Fruit fly (Drosophila melanogaster): Measurements from ENCODE around the gene CG34334.

Gene CG34334

DNA sequence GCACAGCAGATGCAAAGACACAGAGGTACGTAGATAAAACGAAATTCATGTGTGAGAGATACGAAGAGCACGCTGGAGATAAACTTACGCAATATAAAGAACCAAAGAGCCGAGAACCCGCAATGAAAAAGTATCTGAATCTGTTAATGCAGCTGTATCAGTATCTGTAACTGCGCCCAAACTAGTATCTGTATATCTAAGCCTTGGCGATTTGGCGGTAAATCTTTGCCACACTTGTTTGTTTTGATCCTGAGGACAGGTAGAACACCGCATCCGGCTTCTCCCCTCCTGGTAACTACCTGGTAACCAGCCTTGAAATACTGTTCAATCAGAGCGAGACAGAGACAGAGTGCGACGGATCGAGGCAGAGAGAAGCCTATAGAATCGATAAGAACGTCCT lies 36.2 kb upstream of the CG34334 start:
- TF ChIP-seq jim (GFP tag; optimal IDR thresholded peaks at IDR 0.05) (no peak), fru (GFP tag; optimal IDR thresholded peaks at IDR 0.05) (no peak), Rel (GFP tag; optimal IDR thresholded peaks at IDR 0.05) (no peak), Rel (tag; optimal IDR thresholded peaks at IDR 0.05) (no peak), Hnf4 (GFP tag; optimal IDR thresholded peaks at IDR 0.05) (no peak), lola (GFP tag; optimal IDR thresholded peaks at IDR 0.05) (no peak), tai (GFP tag; optimal IDR thresholded peaks at IDR 0.05) (no peak), OdsH (GFP tag; optimal IDR thresholded peaks at IDR 0.05) (no peak), Dfd (GFP tag; optimal IDR thresholded peaks at IDR 0.05) (no peak), Abd-B (GFP tag; optimal IDR thresholded peaks at IDR 0.05) (no peak), Myc (optimal IDR thresholded peaks at IDR 0.05) (no peak), dmrt93B (GFP tag; optimal IDR thresholded peaks at IDR 0.05) (no peak), brk (GFP tag; optimal IDR thresholded peaks at IDR 0.05) (no peak), Vsx2 (GFP tag; optimal IDR thresholded peaks at IDR 0.05; ENCODE audit: partially characterized antibody) (no peak), sage (GFP tag; optimal IDR thresholded peaks at IDR 0.05) (no peak), pan (optimal IDR thresholded peaks at IDR 0.05) (no peak), dl (GFP tag; optimal IDR thresholded peaks at IDR 0.05; ENCODE audit: insufficient read depth in 1 of 2, partially characterized antibody in 2 of 2) (no peak)

DNA sequence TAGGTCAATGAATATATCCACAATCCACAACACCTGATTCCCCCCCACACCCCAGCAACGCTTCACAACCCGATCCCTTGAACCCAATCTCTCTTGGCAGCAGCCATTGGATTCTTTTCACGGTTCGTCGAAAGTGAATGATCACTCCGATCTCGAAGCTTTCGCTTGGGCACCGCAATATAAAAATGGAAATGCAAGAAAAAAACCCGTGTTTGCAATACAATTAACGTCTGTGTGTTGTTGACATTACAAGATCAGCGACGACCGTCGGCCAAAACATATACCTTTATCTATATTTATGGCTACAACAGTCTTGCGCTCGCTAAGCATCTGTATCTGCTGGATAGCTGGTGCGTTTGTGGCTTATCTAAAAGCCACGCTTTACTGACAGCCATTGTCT lies 35.3 kb upstream of the CG34334 start:
- no peak for TF ChIP-seq Jra (GFP tag; optimal IDR thresholded peaks at IDR 0.05)
- no peak for TF ChIP-seq sage (GFP tag; optimal IDR thresholded peaks at IDR 0.05)
- no peak for TF ChIP-seq Hr78 (GFP tag; optimal IDR thresholded peaks at IDR 0.05)
- no peak for TF ChIP-seq Abd-B (GFP tag; optimal IDR thresholded peaks at IDR 0.05)
- TF ChIP-seq CG32264 (GFP tag; optimal IDR thresholded peaks at IDR 0.05): no peak
- no peak for TF ChIP-seq GATAd (GFP tag; optimal IDR thresholded peaks at IDR 0.05)
- no peak for TF ChIP-seq dmrt93B (GFP tag; optimal IDR thresholded peaks at IDR 0.05)

DNA sequence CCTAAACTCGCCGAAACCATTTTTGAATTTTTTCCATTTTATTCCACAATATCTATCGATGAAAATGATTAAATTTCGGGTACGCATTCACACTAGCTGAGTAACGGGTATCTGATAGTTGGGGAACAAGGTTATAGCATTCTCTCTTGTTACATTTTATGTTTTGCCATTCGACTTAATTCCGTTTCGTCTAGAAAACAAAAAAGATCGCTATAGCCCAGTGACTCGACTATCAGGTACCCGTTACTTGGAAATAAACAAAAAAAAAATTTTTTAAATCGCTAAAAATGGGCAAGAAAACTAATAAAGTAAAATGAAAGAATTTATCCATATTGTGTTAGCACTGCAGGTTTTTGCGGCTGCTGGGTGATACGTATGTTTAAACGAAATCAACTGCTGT lies 34.2 kb upstream of the CG34334 start:
- TF ChIP-seq ey (GFP tag; optimal IDR thresholded peaks at IDR 0.05) (no peak), CG9705 (GFP tag; optimal IDR thresholded peaks at IDR 0.05) (no peak), foxo (GFP tag; optimal IDR thresholded peaks at IDR 0.05) (no peak), Myc (optimal IDR thresholded peaks at IDR 0.05) (no peak), lola (GFP tag; optimal IDR thresholded peaks at IDR 0.05) (no peak)

DNA sequence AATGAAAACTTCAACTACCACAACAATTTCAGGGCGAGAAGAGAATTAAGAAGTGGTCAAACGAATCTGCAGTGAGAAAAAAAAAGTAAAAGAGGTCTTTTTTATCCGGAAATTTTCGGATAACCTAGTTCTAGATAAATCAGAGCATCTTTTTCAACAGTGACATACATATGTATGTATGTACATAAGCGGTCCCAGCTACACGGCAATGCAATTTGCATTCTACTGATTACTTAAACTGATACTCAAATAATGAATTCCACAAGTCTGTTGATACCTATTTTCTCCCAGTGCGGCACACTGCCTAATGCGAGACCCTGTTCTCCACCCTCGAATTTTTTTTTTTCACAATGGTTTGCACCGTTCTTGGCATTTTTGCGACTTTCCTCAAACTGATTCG lies 26.2 kb upstream of the CG34334 start:
- TF ChIP-seq fru (GFP tag; optimal IDR thresholded peaks at IDR 0.05) (peak; percentile 45), CG32264 (GFP tag; optimal IDR thresholded peaks at IDR 0.05) (no peak), br (GFP tag; optimal IDR thresholded peaks at IDR 0.05) (peak; percentile 32), psq (GFP tag; optimal IDR thresholded peaks at IDR 0.05) (no peak), tai (GFP tag; optimal IDR thresholded peaks at IDR 0.05) (no peak), h (GFP tag; optimal IDR thresholded peaks at IDR 0.05) (peak; percentile 32), rgr (GFP tag; optimal IDR thresholded peaks at IDR 0.05) (peak; percentile 38), OdsH (GFP tag; optimal IDR thresholded peaks at IDR 0.05) (peak; percentile 7), Hr78 (GFP tag; optimal IDR thresholded peaks at IDR 0.05) (no peak), ey (GFP tag; optimal IDR thresholded peaks at IDR 0.05) (peak; percentile 2), GATAd (GFP tag; optimal IDR thresholded peaks at IDR 0.05) (no peak), dmrt93B (GFP tag; optimal IDR thresholded peaks at IDR 0.05) (no peak), foxo (GFP tag; optimal IDR thresholded peaks at IDR 0.05) (peak in 1 of 2 experiments; percentile 34), Hnf4 (GFP tag; optimal IDR thresholded peaks at IDR 0.05) (peak; percentile 7), HLH106 (tag; optimal IDR thresholded peaks at IDR 0.05) (peak; percentile 40)

DNA sequence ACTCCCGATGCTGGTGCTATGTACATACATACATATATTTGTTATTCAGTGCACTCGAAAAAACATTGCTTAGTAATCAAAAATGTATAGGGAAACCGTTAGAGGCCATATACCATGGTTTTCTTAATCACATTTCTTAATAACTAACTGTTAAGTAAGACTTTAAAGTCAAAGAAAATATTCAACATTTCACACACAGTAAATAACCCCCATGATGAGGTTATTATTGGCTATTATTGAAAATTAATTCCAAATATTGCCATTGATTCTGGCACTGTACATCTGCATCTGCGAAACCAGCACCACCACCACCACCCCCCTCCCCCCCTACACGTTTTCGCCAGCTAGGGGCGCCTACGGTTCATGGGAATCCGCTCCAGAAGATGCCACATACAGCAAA lies 25.4 kb upstream of the CG34334 start:
- no peak for TF ChIP-seq Dfd (GFP tag; optimal IDR thresholded peaks at IDR 0.05)
- no peak for TF ChIP-seq Sp1 (GFP tag; optimal IDR thresholded peaks at IDR 0.05)
- no peak for TF ChIP-seq ey (GFP tag; optimal IDR thresholded peaks at IDR 0.05)
- no peak for TF ChIP-seq sv (GFP tag; optimal IDR thresholded peaks at IDR 0.05)

DNA sequence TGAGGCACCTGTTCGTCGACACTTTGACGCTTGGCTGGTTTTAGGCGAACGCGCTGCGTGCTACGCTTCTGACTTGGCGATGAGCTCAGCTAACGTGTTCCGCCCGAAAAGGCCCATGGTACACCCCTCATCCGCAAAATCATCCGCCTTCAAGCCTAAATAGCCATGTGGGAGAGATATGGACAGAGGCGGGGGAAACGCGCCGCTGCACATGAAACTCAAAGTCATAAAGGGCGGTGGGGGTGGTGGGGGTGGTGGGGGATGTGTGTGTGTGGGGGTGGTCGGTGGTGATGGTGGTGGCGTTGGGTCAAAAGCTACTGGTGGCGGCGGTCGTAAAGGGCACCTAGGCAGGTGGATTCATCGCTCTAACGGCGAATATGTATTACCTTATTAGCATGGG lies 21.3 kb upstream of the CG34334 start:
- TF ChIP-seq brk (GFP tag; optimal IDR thresholded peaks at IDR 0.05) (no peak), N (GFP tag; optimal IDR thresholded peaks at IDR 0.05) (no peak), Jra (GFP tag; optimal IDR thresholded peaks at IDR 0.05) (no peak), Vsx2 (GFP tag; optimal IDR thresholded peaks at IDR 0.05; ENCODE audit: partially characterized antibody) (no peak), Sp1 (GFP tag; optimal IDR thresholded peaks at IDR 0.05) (no peak), CG32264 (GFP tag; optimal IDR thresholded peaks at IDR 0.05) (no peak), Myc (optimal IDR thresholded peaks at IDR 0.05) (no peak)
